Fruit fly (Drosophila melanogaster) whole organism, embryonic: ENCODE measurements around the gene CG14270.

Source experiments
- Awh ChIP-seq: fragments of 200-800 bp; sonication (Bioruptor generic); IDR thresholded peaks from 2 replicates; pipeline ENCODE4, ENCODE4 v1.3.6; 2022; ENCODE audit warnings: missing biosample characterization, missing genetic modification characterization
- CG11398 ChIP-seq: fragments of 200-800 bp; sonication (Bioruptor generic); optimal IDR thresholded peaks from 2 replicates; lab custom pipeline; 2016; ENCODE audit warnings: missing biosample characterization, missing genetic modification characterization
- CG12769 ChIP-seq: fragments of 200-800 bp; sonication (Bioruptor generic); optimal IDR thresholded peaks from 2 replicates; lab custom pipeline; 2019; ENCODE audit warnings: missing biosample characterization, mild to moderate bottlenecking, missing genetic modification characterization, moderate library complexity
- CG13775 ChIP-seq: fragments of 200-800 bp; sonication (Bioruptor generic); optimal IDR thresholded peaks from 3 replicates; lab custom pipeline; 2017; ENCODE audit warnings: missing biosample characterization, mild to moderate bottlenecking, missing genetic modification characterization
- CG15601 ChIP-seq: fragments of 200-800 bp; sonication (Bioruptor generic); optimal IDR thresholded peaks from 3 replicates; lab custom pipeline; 2019; ENCODE audit warnings: missing biosample characterization, mild to moderate bottlenecking, missing genetic modification characterization, moderate library complexity
- CG15696 ChIP-seq: fragments of 200-800 bp; sonication (Bioruptor generic); optimal IDR thresholded peaks from 2 replicates; lab custom pipeline; 2019; ENCODE audit warnings: missing biosample characterization, mild to moderate bottlenecking, missing genetic modification characterization, moderate library complexity
- CG16779 ChIP-seq: fragments of 200-800 bp; sonication (Bioruptor generic); IDR thresholded peaks from 2 replicates; pipeline ENCODE4 v1.3.6; 2022; ENCODE audit warnings: missing biosample characterization, missing genetic modification characterization
- CG17802 ChIP-seq: fragments of 200-800 bp; sonication (Bioruptor generic); optimal IDR thresholded peaks from 2 replicates; lab custom pipeline; 2018; ENCODE audit warnings: missing biosample characterization, mild to moderate bottlenecking, missing genetic modification characterization, moderate library complexity
- CG31365 ChIP-seq: fragments of 200-800 bp; sonication (Bioruptor generic); optimal IDR thresholded peaks from 2 replicates; lab custom pipeline; 2018; ENCODE audit warnings: missing biosample characterization, mild to moderate bottlenecking, missing genetic modification characterization
- CG33557 ChIP-seq: fragments of 200-800 bp; sonication (Bioruptor generic); optimal IDR thresholded peaks from 2 replicates; lab custom pipeline; 2019; ENCODE audit warnings: missing biosample characterization, mild to moderate bottlenecking, missing genetic modification characterization, moderate library complexity
- CG3726 ChIP-seq: fragments of 200-800 bp; sonication (Bioruptor generic); IDR thresholded peaks from 3 replicates; pipeline ENCODE4, ENCODE4 v1.3.6; 2022; ENCODE audit warnings: missing biosample characterization, missing genetic modification characterization
- CG3847 ChIP-seq: fragments of 200-800 bp; sonication (Bioruptor generic); IDR thresholded peaks from 2 replicates; pipeline ENCODE4 v1.3.6; 2022; ENCODE audit warnings: missing biosample characterization, missing genetic modification characterization
- CG4328 ChIP-seq: fragments of 200-800 bp; sonication (Bioruptor generic); optimal IDR thresholded peaks from 3 replicates; lab custom pipeline; 2017; ENCODE audit warnings: missing biosample characterization, missing genetic modification reagents, missing genetic modification characterization
- CG4360 ChIP-seq: fragments of 200-800 bp; sonication (Bioruptor generic); IDR thresholded peaks from 2 replicates; pipeline ENCODE4 v1.3.6; 2022; ENCODE audit warnings: missing biosample characterization, missing genetic modification characterization
- CG4707 ChIP-seq: fragments of 200-800 bp; sonication (Bioruptor generic); optimal IDR thresholded peaks from 2 replicates; lab custom pipeline; 2018; ENCODE audit warnings: missing biosample characterization, mild to moderate bottlenecking, missing genetic modification characterization, moderate library complexity
- CG4854 ChIP-seq: fragments of 200-800 bp; sonication (Bioruptor generic); optimal IDR thresholded peaks from 2 replicates; lab custom pipeline; 2016; ENCODE audit warnings: missing biosample characterization, missing genetic modification characterization, inconsistent platforms
- CG6654 ChIP-seq: fragments of 200-800 bp; sonication (Bioruptor generic); optimal IDR thresholded peaks from 2 replicates; lab custom pipeline; 2017; ENCODE audit warnings: missing biosample characterization, mild to moderate bottlenecking, missing genetic modification characterization
- CG7271 ChIP-seq: fragments of 200-800 bp; sonication (Bioruptor generic); optimal IDR thresholded peaks from 2 replicates; lab custom pipeline; 2018; ENCODE audit warnings: missing biosample characterization, mild to moderate bottlenecking, missing genetic modification characterization, moderate library complexity
- Camta ChIP-seq: fragments of 200-800 bp; sonication (Bioruptor generic); optimal IDR thresholded peaks from 2 replicates; lab custom pipeline; 2016; ENCODE audit warnings: missing biosample characterization, missing genetic modification characterization
- Ets65A ChIP-seq: fragments of 200-800 bp; sonication (Bioruptor generic); peaks from one replicate; lab custom pipeline; 2016; ENCODE audit warnings: missing biosample characterization, missing genetic modification characterization
- HLH54F ChIP-seq: fragments of 200-800 bp; sonication (Bioruptor generic); optimal IDR thresholded peaks from 3 replicates; lab custom pipeline; 2016; ENCODE audit warnings: missing biosample characterization, missing genetic modification characterization
- Hr39 ChIP-seq: fragments of >200 bp; optimal IDR thresholded peaks from 2 replicates; lab custom pipeline; 2017
- MESR4 ChIP-seq: fragments of 200-800 bp; sonication (Bioruptor generic); optimal IDR thresholded peaks from 2 replicates; lab custom pipeline; 2018; ENCODE audit warnings: missing biosample characterization, mild to moderate bottlenecking, missing genetic modification characterization, moderate library complexity
- Max ChIP-seq: fragments of 200-800 bp; sonication (Bioruptor generic); optimal IDR thresholded peaks from 2 replicates; lab custom pipeline; 2016; ENCODE audit warnings: missing biosample characterization, mild to moderate bottlenecking, missing genetic modification characterization
- Meics ChIP-seq: fragments of 200-800 bp; sonication (Bioruptor generic); optimal IDR thresholded peaks from 2 replicates; lab custom pipeline; 2017; ENCODE audit warnings: missing biosample characterization, mild to moderate bottlenecking, missing genetic modification characterization
- Myb ChIP-seq: fragments of 200-800 bp; sonication (Bioruptor generic); optimal IDR thresholded peaks from 2 replicates; lab custom pipeline; 2016; ENCODE audit warnings: missing biosample characterization, missing genetic modification characterization
- NC2β ChIP-seq: fragments of 200-800 bp; sonication (Bioruptor generic); optimal IDR thresholded peaks from 2 replicates; lab custom pipeline; 2016; ENCODE audit warnings: missing biosample characterization, missing genetic modification characterization
- Nf-YA ChIP-seq: fragments of 200-800 bp; sonication (Bioruptor generic); IDR thresholded peaks from 2 replicates; pipeline ENCODE4 v1.3.6; 2022; ENCODE audit warnings: missing biosample characterization, missing genetic modification characterization
- Opbp ChIP-seq: fragments of 200-800 bp; sonication (Bioruptor generic); IDR thresholded peaks from 3 replicates; pipeline ENCODE4 v1.3.6; 2022; ENCODE audit warnings: missing biosample characterization, missing genetic modification characterization; ENCODE audit not compliant: partially characterized antibody
- Pdp1 ChIP-seq, 2 experiments: fragments of 200-800 bp; sonication (Bioruptor generic); optimal IDR thresholded peaks; 3 replicates each; lab custom pipeline; 2016; ENCODE audit warnings: missing biosample characterization in 2 of 2, missing genetic modification characterization in 2 of 2, mild to moderate bottlenecking in 1 of 2, moderate library complexity in 1 of 2
- ase ChIP-seq: fragments of 200-800 bp; sonication (Bioruptor generic); IDR thresholded peaks from 3 replicates; pipeline ENCODE4 v1.3.6; 2022; ENCODE audit warnings: missing biosample characterization, missing genetic modification characterization
- bcd ChIP-seq: fragments of 200-800 bp; sonication (Bioruptor generic); optimal IDR thresholded peaks from 2 replicates; lab custom pipeline; 2017; ENCODE audit warnings: missing biosample characterization, mild to moderate bottlenecking, missing genetic modification characterization
- bsh ChIP-seq, 2 experiments: fragments of 200-800 bp; sonication (Bioruptor generic); optimal IDR thresholded peaks; 2 replicates each; lab custom pipeline; 2017 to 2018; ENCODE audit warnings: mild to moderate bottlenecking in 2 of 2, missing biosample characterization in 2 of 2, missing genetic modification characterization in 2 of 2, moderate library complexity in 1 of 2
- chm ChIP-seq: fragments of 200-800 bp; sonication (Bioruptor generic); IDR thresholded peaks from 2 replicates; pipeline ENCODE4 v1.3.6; 2022; ENCODE audit warnings: missing biosample characterization, missing genetic modification characterization
- ci ChIP-seq: fragments of 200-800 bp; sonication (Bioruptor generic); IDR thresholded peaks from 3 replicates; pipeline ENCODE4 v1.3.6; 2022; ENCODE audit warnings: missing biosample characterization, missing genetic modification characterization
- en ChIP-seq: fragments of 200-800 bp; sonication (Bioruptor generic); optimal IDR thresholded peaks from 2 replicates; lab custom pipeline; 2016; ENCODE audit warnings: missing biosample characterization, missing genetic modification characterization
- fd3F ChIP-seq: fragments of 200-800 bp; sonication (Bioruptor generic); optimal IDR thresholded peaks from 2 replicates; lab custom pipeline; 2018; ENCODE audit warnings: missing biosample characterization, mild to moderate bottlenecking, missing genetic modification characterization, moderate library complexity
- grau ChIP-seq: fragments of 200-800 bp; optimal IDR thresholded peaks from 3 replicates; lab custom pipeline; 2019; ENCODE audit warnings: missing biosample characterization, mild to moderate bottlenecking, missing genetic modification characterization, moderate library complexity
- jigr1 ChIP-seq: fragments of 200-800 bp; sonication (Bioruptor generic); IDR thresholded peaks from 3 replicates; pipeline ENCODE4 v1.3.6; 2022; ENCODE audit warnings: missing biosample characterization, missing genetic modification characterization
- knrl ChIP-seq: fragments of 200-800 bp; sonication (Bioruptor generic); IDR thresholded peaks from 3 replicates; pipeline ENCODE4 v1.3.6; 2022; ENCODE audit warnings: missing biosample characterization, missing genetic modification characterization; ENCODE audit not compliant: partially characterized antibody
- pb ChIP-seq: fragments of 200-800 bp; sonication (Bioruptor generic); optimal IDR thresholded peaks from 3 replicates; lab custom pipeline; 2016; ENCODE audit warnings: missing biosample characterization, missing genetic modification characterization
- sens ChIP-seq: fragments of 200-800 bp; sonication (Bioruptor generic); peaks from one replicate; lab custom pipeline; 2016; ENCODE audit warnings: missing biosample characterization, missing genetic modification characterization
- stc ChIP-seq: fragments of 200-800 bp; sonication (Bioruptor generic); IDR thresholded peaks from 2 replicates; pipeline ENCODE4 v1.3.6; 2022; ENCODE audit warnings: missing biosample characterization, missing genetic modification characterization
- stwl ChIP-seq: fragments of 200-800 bp; sonication (Bioruptor generic); optimal IDR thresholded peaks from 3 replicates; lab custom pipeline; 2018; ENCODE audit warnings: missing biosample characterization, mild to moderate bottlenecking, missing genetic modification characterization, moderate library complexity
- tna ChIP-seq: fragments of 200-800 bp; sonication (Bioruptor generic); IDR thresholded peaks from 2 replicates; pipeline ENCODE4 v1.3.6; 2022; ENCODE audit warnings: missing biosample characterization, missing genetic modification characterization; ENCODE audit not compliant: partially characterized antibody
- unpg ChIP-seq: fragments of 200-800 bp; sonication (Bioruptor generic); optimal IDR thresholded peaks from 3 replicates; lab custom pipeline; 2018; ENCODE audit warnings: missing biosample characterization, mild to moderate bottlenecking, missing genetic modification characterization, moderate library complexity
- z ChIP-seq: fragments of 200-800 bp; sonication (Bioruptor generic); IDR thresholded peaks from 3 replicates; pipeline ENCODE4 v1.3.6; 2022; ENCODE audit warnings: missing biosample characterization, missing genetic modification characterization
- zen ChIP-seq: fragments of 200-800 bp; sonication (Bioruptor generic); optimal IDR thresholded peaks from 3 replicates; lab custom pipeline; 2018; ENCODE audit warnings: missing biosample characterization, mild to moderate bottlenecking, missing genetic modification characterization, moderate library complexity
- zfh1 ChIP-seq: fragments of 200-800 bp; sonication (Bioruptor generic); IDR thresholded peaks from 3 replicates; pipeline ENCODE4 v1.3.6; 2022; ENCODE audit warnings: missing biosample characterization, missing genetic modification characterization

Gene CG14270

dm6 chrX:3514016-3514415 lies 28.8 kb upstream of the CG14270 start, which contains the start of gene CG13021:
Gene CG13021 (plus strand): TSS chrX:3514316.
- TF ChIP-seq knrl (GFP tag; lab: Robert Waterston, UW), result no peak
- no peak for TF ChIP-seq jigr1 (GFP tag; lab: Robert Waterston, UW)
- TF ChIP-seq fd3F (GFP tag; lab: Kevin White, UChicago), result no peak
- TF ChIP-seq CG13775, result no peak
- TF ChIP-seq Hr39, result no peak
- no peak for TF ChIP-seq Camta (GFP tag; lab: Kevin White, UChicago)
- TF ChIP-seq CG4360 (GFP tag; lab: Robert Waterston, UW), result no peak
- TF ChIP-seq bsh (GFP tag; optimal IDR thresholded peaks at IDR 0.05; lab: Kevin White, UChicago), result no peak
- TF ChIP-seq CG6654 (GFP tag; lab: Kevin White, UChicago), result no peak
- no peak for TF ChIP-seq CG17802 (tag; lab: Kevin White, UChicago)
- TF ChIP-seq MESR4 (GFP tag; lab: Kevin White, UChicago), result no peak
- TF ChIP-seq Meics (GFP tag; lab: Kevin White, UChicago), result no peak
- TF ChIP-seq CG4707 (GFP tag; lab: Kevin White, UChicago), result no peak
- TF ChIP-seq Opbp (GFP tag; lab: Robert Waterston, UW), result no peak
- TF ChIP-seq CG15696 (tag; lab: Kevin White, UChicago), result no peak
- no peak for TF ChIP-seq Max (GFP tag; lab: Kevin White, UChicago)
- TF ChIP-seq tna (GFP tag; lab: Robert Waterston, UW), result no peak
- TF ChIP-seq CG3726 (GFP tag; lab: Robert Waterston, UW), result no peak

dm6 chrX:3504751-3505150 lies 19.6 kb upstream of the CG14270 start, which contains the start of gene Gas8:
Gene Gas8 (minus strand): TSS chrX:3504851.
- TF ChIP-seq pb (GFP tag; lab: Kevin White, UChicago) (no peak), CG15601 (no peak), Pdp1 (GFP tag; optimal IDR thresholded peaks at IDR 0.05; lab: Kevin White, UChicago) (no peak), HLH54F (GFP tag; lab: Kevin White, UChicago) (no peak), NC2β (no peak), Ets65A (GFP tag; lab: Kevin White, UChicago) (no peak), Nf-YA (GFP tag; lab: Robert Waterston, UW) (no peak), CG4854 (GFP tag; lab: Kevin White, UChicago) (no peak), Myb (GFP tag; lab: Kevin White, UChicago) (no peak), CG3847 (GFP tag; lab: Robert Waterston, UW) (no peak), CG4328 (GFP tag; lab: Kevin White, UChicago) (no peak), stc (no peak), en (GFP tag; lab: Kevin White, UChicago) (no peak)
- TF ChIP-seq, all 482 proteins: peak for 0

dm6 chrX:3504251-3504650 lies 19.1 kb upstream of the CG14270 start:
- peak; percentile 1 for TF ChIP-seq CG33557 (GFP tag; lab: Kevin White, UChicago)
- TF ChIP-seq stwl (tag; lab: Kevin White, UChicago), result peak; percentile 13
- no peak for TF ChIP-seq CG11398 (GFP tag; lab: Kevin White, UChicago)
- peak; percentile 1 for TF ChIP-seq CG13775
- TF ChIP-seq CG16779 (GFP tag; lab: Robert Waterston, UW), result no peak
- peak; percentile 65 for TF ChIP-seq sens (GFP tag; lab: Kevin White, UChicago)
- 0 out of 3 replicates have a peak, but pooled peaks have one; percentile 28 for TF ChIP-seq zfh1 (GFP tag; lab: Robert Waterston, UW)
- TF ChIP-seq grau (tag; lab: Kevin White, UChicago), result peak; percentile 25
- no peak for TF ChIP-seq bcd (GFP tag; lab: Kevin White, UChicago)
- no peak for TF ChIP-seq CG12769 (tag; lab: Kevin White, UChicago)
- 0 out of 2 replicates have a peak, but pooled peaks have one; percentile 35 for TF ChIP-seq chm
- TF ChIP-seq CG7271 (tag; lab: Kevin White, UChicago), result peak; percentile 66
- 0 out of 2 replicates have a peak, but pooled peaks have one; percentile 9 for TF ChIP-seq Awh
- peak; percentile 25 for TF ChIP-seq zen
- TF ChIP-seq z (GFP tag; lab: Robert Waterston, UW), result 0 out of 3 replicates have a peak, but pooled peaks have one; percentile 7
- TF ChIP-seq unpg, result no peak
- TF ChIP-seq ci (GFP tag; lab: Robert Waterston, UW), result 0 out of 3 replicates have a peak, but pooled peaks have one; percentile 14
- TF ChIP-seq ase (GFP tag; lab: Robert Waterston, UW), result 0 out of 3 replicates have a peak, but pooled peaks have one; percentile 31
- peak; percentile 38 for TF ChIP-seq CG31365 (tag; lab: Kevin White, UChicago)
